Worm (Caenorhabditis elegans): ENCODE data around the gene M02A10.1.

M02A10.1 gene

ce11 chrX:706490-706889, at the start of gene M02A10.1:
Gene M02A10.1 (plus strand): TSS chrX:706790.
- TF ChIP-seq ztf-11 (tag; optimal IDR thresholded peaks at IDR 0.05) = no peak

- TF ChIP-seq hmg-11 (tag; optimal IDR thresholded peaks at IDR 0.05) = peak; percentile 50
- no peak for TF ChIP-seq nhr-76 (tag; optimal IDR thresholded peaks at IDR 0.05)
- TF ChIP-seq ztf-4 (tag; optimal IDR thresholded peaks at IDR 0.05) = no peak
- no peak for TF ChIP-seq unc-62 (GFP tag; optimal IDR thresholded peaks at IDR 0.05)
- TF ChIP-seq snpc-4 (tag; optimal IDR thresholded peaks at IDR 0.05) = peak; percentile 65
- TF ChIP-seq nhr-12 (tag; optimal IDR thresholded peaks at IDR 0.05) = no peak
- TF ChIP-seq tbx-2 (tag; optimal IDR thresholded peaks at IDR 0.05) = no peak
- TF ChIP-seq mdl-1 (tag; optimal IDR thresholded peaks at IDR 0.05) = no peak
- TF ChIP-seq elt-2 (tag; optimal IDR thresholded peaks at IDR 0.05) = peak; percentile 11
- no peak for TF ChIP-seq fkh-2 (tag; optimal IDR thresholded peaks at IDR 0.05)
- no peak for TF ChIP-seq egl-5 (tag; optimal IDR thresholded peaks at IDR 0.05)
- TF ChIP-seq nhr-43 (tag; optimal IDR thresholded peaks at IDR 0.05; ENCODE audit: poor library complexity, severe bottlenecking) = no peak
- peak; percentile 13 for TF ChIP-seq pha-4 (tag; optimal IDR thresholded peaks at IDR 0.05)
- no peak for TF ChIP-seq ceh-82 (tag; optimal IDR thresholded peaks at IDR 0.05)
- peak; percentile 41 for TF ChIP-seq nhr-11 (tag; optimal IDR thresholded peaks at IDR 0.05)
- peak; percentile 8 for TF ChIP-seq lin-39 (tag; optimal IDR thresholded peaks at IDR 0.05)
- no peak for TF ChIP-seq egl-27 (tag; optimal IDR thresholded peaks at IDR 0.05)
- TF ChIP-seq nhr-77 (tag; optimal IDR thresholded peaks at IDR 0.05) = no peak
- TF ChIP-seq ceh-16 (tag; optimal IDR thresholded peaks at IDR 0.05) = no peak
- no peak for TF ChIP-seq fos-1 (tag; optimal IDR thresholded peaks at IDR 0.05)
- TF ChIP-seq ceh-28 (tag; optimal IDR thresholded peaks at IDR 0.05) = peak; percentile 27
- no peak for TF ChIP-seq aly-2 (tag; optimal IDR thresholded peaks at IDR 0.05)
- peak; percentile 77 for TF ChIP-seq nfya-1 (tag; optimal IDR thresholded peaks at IDR 0.05; ENCODE audit: insufficient read depth)
- no peak for TF ChIP-seq daf-12 (tag; optimal IDR thresholded peaks at IDR 0.05)
- peak; percentile 90 for TF ChIP-seq fkh-10 (GFP tag; optimal IDR thresholded peaks at IDR 0.05)
- TF ChIP-seq mml-1 (tag; optimal IDR thresholded peaks at IDR 0.05) = no peak
- TF ChIP-seq elt-3 (tag; optimal IDR thresholded peaks at IDR 0.05) = no peak
- TF ChIP-seq skn-1 (tag; optimal IDR thresholded peaks at IDR 0.05) = no peak
- no peak for TF ChIP-seq elt-1 (tag; optimal IDR thresholded peaks at IDR 0.05)
- TF ChIP-seq sea-2 (GFP tag; optimal IDR thresholded peaks at IDR 0.05) = no peak
- no peak for TF ChIP-seq nhr-23 (tag; optimal IDR thresholded peaks at IDR 0.05)
- no peak for TF ChIP-seq unc-39 (tag; optimal IDR thresholded peaks at IDR 0.05)
Measured at ce11 chrX:661727-662330, 44.8 kb upstream of the M02A10.1 start, which contains the start of gene rund-1. Gene rund-1 (minus strand): TSS chrX:661777.

ce11 chrX:666125-666524, 40.5 kb upstream of the M02A10.1 start, which contains the start of gene T19D7.5:
Gene T19D7.5 (minus strand): TSS chrX:666225.
- TF ChIP-seq hmg-11 (tag; optimal IDR thresholded peaks at IDR 0.05) = no peak
- no peak for TF ChIP-seq ama-1 (optimal IDR thresholded peaks at IDR 0.05)

- TF ChIP-seq tbx-2 (tag; optimal IDR thresholded peaks at IDR 0.05) (no peak), skn-1 (tag; optimal IDR thresholded peaks at IDR 0.05) (no peak), elt-1 (tag; optimal IDR thresholded peaks at IDR 0.05) (no peak), egl-27 (tag; optimal IDR thresholded peaks at IDR 0.05) (no peak), fkh-10 (GFP tag; optimal IDR thresholded peaks at IDR 0.05) (no peak), elt-2 (tag; optimal IDR thresholded peaks at IDR 0.05) (peak; percentile 72), nhr-28 (tag; optimal IDR thresholded peaks at IDR 0.05) (no peak), pqm-1 (tag; optimal IDR thresholded peaks at IDR 0.05) (peak; percentile 37)
Measured at ce11 chrX:670603-671002, 36.0 kb upstream of the M02A10.1 start, which contains the start of gene T19D7.6. Gene T19D7.6 (minus strand): TSS chrX:670800.

- TF ChIP-seq ama-1 (optimal IDR thresholded peaks at IDR 0.05) (no peak), nhr-11 (tag; optimal IDR thresholded peaks at IDR 0.05) (no peak), mdl-1 (tag; optimal IDR thresholded peaks at IDR 0.05) (no peak), nhr-76 (tag; optimal IDR thresholded peaks at IDR 0.05) (no peak), hmg-11 (tag; optimal IDR thresholded peaks at IDR 0.05) (no peak), fos-1 (tag; optimal IDR thresholded peaks at IDR 0.05) (no peak), nhr-25 (tag; optimal IDR thresholded peaks at IDR 0.05) (no peak), lin-39 (tag; optimal IDR thresholded peaks at IDR 0.05) (no peak), skn-1 (tag; optimal IDR thresholded peaks at IDR 0.05) (no peak), fkh-2 (tag; optimal IDR thresholded peaks at IDR 0.05) (no peak), unc-62 (GFP tag; optimal IDR thresholded peaks at IDR 0.05) (no peak), nhr-43 (tag; optimal IDR thresholded peaks at IDR 0.05; ENCODE audit: poor library complexity, severe bottlenecking) (no peak), R02D3.7 (tag; optimal IDR thresholded peaks at IDR 0.05) (no peak), mml-1 (tag; optimal IDR thresholded peaks at IDR 0.05) (no peak), sea-2 (GFP tag; optimal IDR thresholded peaks at IDR 0.05) (no peak), zag-1 (tag; optimal IDR thresholded peaks at IDR 0.05) (no peak), elt-3 (tag; optimal IDR thresholded peaks at IDR 0.05) (no peak), ceh-9 (tag; optimal IDR thresholded peaks at IDR 0.05) (no peak)
Measured at ce11 chrX:671807-672206, 34.8 kb upstream of the M02A10.1 start, which contains the start of gene lgc-32. Gene lgc-32 (plus strand): TSS chrX:672107.
